Fruit fly (Drosophila melanogaster) whole organism, embryonic: Measurements from ENCODE around the gene CG8925.

Experiments used
- ATbp ChIP-seq: fragments of 200-800 bp; sonication (Bioruptor generic); optimal IDR thresholded peaks from 2 replicates; lab custom pipeline; 2017; ENCODE audit warnings: missing biosample characterization, mild to moderate bottlenecking, missing genetic modification characterization, missing genetic modification reagents
- Awh ChIP-seq: fragments of 200-800 bp; sonication (Bioruptor generic); IDR thresholded peaks from 2 replicates; pipeline ENCODE4, ENCODE4 v1.3.6; 2022; ENCODE audit warnings: missing biosample characterization, missing genetic modification characterization
- CG10979 ChIP-seq: fragments of 200-800 bp; sonication (Bioruptor generic); optimal IDR thresholded peaks from 2 replicates; lab custom pipeline; 2018; ENCODE audit warnings: missing biosample characterization, mild to moderate bottlenecking, missing genetic modification characterization, moderate library complexity
- CG11723 ChIP-seq: fragments of 200-800 bp; sonication (Bioruptor generic); optimal IDR thresholded peaks from 2 replicates; lab custom pipeline; 2017; ENCODE audit warnings: missing biosample characterization, mild to moderate bottlenecking, missing genetic modification characterization
- CG17328 ChIP-seq: fragments of 200-800 bp; sonication (Bioruptor generic); IDR thresholded peaks from 2 replicates; pipeline ENCODE4 v1.3.6; 2022; ENCODE audit warnings: missing biosample characterization, missing genetic modification characterization
- CG17359 ChIP-seq: fragments of 200-800 bp; sonication (Bioruptor generic); optimal IDR thresholded peaks from 3 replicates; lab custom pipeline; 2018; ENCODE audit warnings: missing biosample characterization, mild to moderate bottlenecking, missing genetic modification characterization, moderate library complexity
- CG18619 ChIP-seq: fragments of 200-800 bp; sonication (Bioruptor generic); optimal IDR thresholded peaks from 3 replicates; lab custom pipeline; 2017; ENCODE audit warnings: missing biosample characterization, mild to moderate bottlenecking, missing genetic modification characterization
- CG2116 ChIP-seq: fragments of 200-800 bp; sonication (Bioruptor generic); optimal IDR thresholded peaks from 3 replicates; lab custom pipeline; 2018; ENCODE audit warnings: missing biosample characterization, mild to moderate bottlenecking, missing genetic modification characterization
- CG6272 ChIP-seq: fragments of 200-800 bp; sonication (Bioruptor generic); IDR thresholded peaks from 2 replicates; pipeline ENCODE4 v1.3.6; 2022; ENCODE audit warnings: missing biosample characterization, missing genetic modification characterization
- CG9876 ChIP-seq: fragments of 200-800 bp; sonication (Bioruptor generic); optimal IDR thresholded peaks from 2 replicates; lab custom pipeline; 2016; ENCODE audit warnings: missing biosample characterization, missing genetic modification characterization
- gcm2 ChIP-seq: fragments of 200-800 bp; sonication (Bioruptor generic); optimal IDR thresholded peaks from 2 replicates; lab custom pipeline; 2016; ENCODE audit warnings: missing biosample characterization, missing genetic modification characterization
- toy ChIP-seq: fragments of 200-800 bp; sonication (Bioruptor generic); IDR thresholded peaks from 2 replicates; pipeline ENCODE4 v1.3.6; 2022; ENCODE audit warnings: missing biosample characterization, missing genetic modification characterization
- wor ChIP-seq: fragments of 200-800 bp; sonication (Bioruptor generic); IDR thresholded peaks from 2 replicates; pipeline ENCODE4 v1.3.6; 2022; ENCODE audit warnings: missing biosample characterization, missing genetic modification characterization

DNA sequence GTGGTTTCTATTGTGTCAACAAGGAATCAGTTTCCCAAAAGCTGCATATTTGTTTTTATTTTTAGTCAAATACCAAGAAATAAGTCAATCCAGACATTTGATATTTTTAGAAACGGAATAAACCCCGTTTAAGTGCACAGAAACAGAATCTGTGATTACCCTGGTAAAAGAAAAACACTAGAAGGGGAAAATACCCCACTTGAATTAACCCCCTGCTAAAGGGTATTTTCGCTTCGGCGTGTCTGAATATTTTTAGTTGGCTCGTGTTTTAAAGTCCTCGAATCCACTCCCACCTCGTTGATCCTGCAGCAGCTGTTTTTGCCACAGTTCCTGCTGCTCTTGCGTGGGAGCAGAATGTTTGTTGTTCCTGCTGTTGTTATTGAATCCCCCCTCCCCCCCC lies 15.9 kb downstream of the CG8925 start:
- TF ChIP-seq toy (GFP tag; lab: Robert Waterston, UW) (no peak), CG18619 (no peak), CG6272 (GFP tag; lab: Robert Waterston, UW) (no peak), Awh (GFP tag; lab: Robert Waterston, UW) (no peak), CG17359 (tag; lab: Kevin White, UChicago) (no peak), CG11723 (GFP tag; lab: Kevin White, UChicago) (no peak), gcm2 (GFP tag; lab: Kevin White, UChicago) (no peak), CG10979 (tag; lab: Kevin White, UChicago) (no peak), ATbp (GFP tag; lab: Kevin White, UChicago) (no peak), wor (GFP tag; lab: Robert Waterston, UW) (no peak), CG17328 (GFP tag; lab: Robert Waterston, UW) (no peak), CG2116 (GFP tag; lab: Kevin White, UChicago) (no peak), CG9876 (GFP tag; lab: Kevin White, UChicago) (no peak)
